Worm (Caenorhabditis elegans) whole organism, young adult: ENCODE results near the gene fbxa-183.

Experiments used
- B0336.3 ChIP-seq: fragments of 200-800 bp; sonication (Bioruptor generic); IDR thresholded peaks from 2 replicates; pipeline ENCODE4 v1.3.6; 2022; ENCODE audit warnings: missing genetic modification characterization, missing compliant biosample characterization
- C06A6.2 ChIP-seq: fragments of 200-800 bp; sonication (Bioruptor generic); conservative IDR thresholded peaks from 2 replicates; pipeline ENCODE4 v1.3.6; 2022; ENCODE audit warnings: missing genetic modification characterization, missing compliant biosample characterization
- D2030.7 ChIP-seq: fragments of 200-800 bp; sonication (Bioruptor generic); IDR thresholded peaks from 2 replicates; pipeline ENCODE4 v1.3.6; 2022; ENCODE audit warnings: missing genetic modification reagents, missing genetic modification characterization, missing compliant biosample characterization
- F33H1.4 ChIP-seq: fragments of 200-800 bp; sonication (Bioruptor generic); IDR thresholded peaks from 2 replicates; pipeline ENCODE4 v1.3.6; 2022; ENCODE audit warnings: missing genetic modification reagents, missing genetic modification characterization, missing compliant biosample characterization
- F57C9.4 ChIP-seq: sonication (generic microtip); optimal IDR thresholded peaks from 2 replicates; lab custom pipeline; 2017; ENCODE audit warnings: mild to moderate bottlenecking, missing genetic modification characterization, missing compliant biosample characterization
- K11D2.4 ChIP-seq: fragments of 200-800 bp; sonication (Bioruptor generic); IDR thresholded peaks from 2 replicates; pipeline ENCODE4 v1.3.6; 2022; ENCODE audit warnings: missing genetic modification reagents, missing genetic modification characterization, missing compliant biosample characterization
- Y53G8AR.9 ChIP-seq: fragments of 200-800 bp; sonication (Bioruptor generic); conservative IDR thresholded peaks from 2 replicates; pipeline ENCODE4 v1.3.6; 2022; ENCODE audit warnings: missing genetic modification reagents, missing genetic modification characterization, missing compliant biosample characterization
- Y67H2A.10 ChIP-seq: fragments of 200-800 bp; sonication (Bioruptor generic); conservative IDR thresholded peaks from 2 replicates; pipeline ENCODE4 v1.3.6; 2022; ENCODE audit warnings: missing genetic modification reagents, missing genetic modification characterization, missing compliant biosample characterization
- Y95B8A.8 ChIP-seq: fragments of 200-800 bp; sonication (Bioruptor generic); IDR thresholded peaks from 2 replicates; pipeline ENCODE4 v1.3.6; 2022; ENCODE audit warnings: missing genetic modification reagents, missing genetic modification characterization, missing compliant biosample characterization
- attf-3 ChIP-seq: fragments of 200-800 bp; sonication (Bioruptor generic); conservative IDR thresholded peaks from 2 replicates; pipeline ENCODE4 v1.3.6; 2022; ENCODE audit warnings: missing genetic modification reagents, missing genetic modification characterization, missing compliant biosample characterization
- bed-1 ChIP-seq: fragments of 200-800 bp; sonication (Bioruptor generic); IDR thresholded peaks from 2 replicates; pipeline ENCODE4 v1.3.6; 2022; ENCODE audit warnings: missing genetic modification reagents, missing genetic modification characterization, missing compliant biosample characterization
- cebp-1 ChIP-seq, 2 experiments: fragments of 200-800 bp in 1 of 2; sonication (Bioruptor generic) in 1 of 2; sonication (generic microtip) in 1 of 2; IDR thresholded peaks in 1 of 2; optimal IDR thresholded peaks in 1 of 2; 2 replicates each; pipeline versions ENCODE4 v1.3.6 to Lab custom; 2017 to 2022; ENCODE audit warnings: missing compliant biosample characterization in 2 of 2, missing genetic modification characterization in 2 of 2, mild to moderate bottlenecking in 1 of 2, missing genetic modification reagents in 1 of 2, moderate library complexity in 1 of 2
- ceh-100 ChIP-seq: fragments of 200-800 bp; sonication (Bioruptor generic); IDR thresholded peaks from 2 replicates; pipeline ENCODE4 v1.3.6; 2022; ENCODE audit warnings: missing genetic modification reagents, missing genetic modification characterization, missing compliant biosample characterization
- ceh-91 ChIP-seq: fragments of 200-800 bp; sonication (Bioruptor generic); IDR thresholded peaks from 2 replicates; pipeline ENCODE4 v1.3.6; 2022; ENCODE audit warnings: missing genetic modification reagents, missing genetic modification characterization, missing compliant biosample characterization
- chd-7 ChIP-seq: sonication (generic microtip); optimal IDR thresholded peaks from 2 replicates; lab custom pipeline; 2016; ENCODE audit warnings: mild to moderate bottlenecking, missing genetic modification characterization, moderate library complexity, missing compliant biosample characterization
- dox-1 ChIP-seq: fragments of 200-800 bp; sonication (Bioruptor generic); IDR thresholded peaks from 2 replicates; pipeline ENCODE4 v1.3.6; 2022; ENCODE audit warnings: missing genetic modification reagents, missing genetic modification characterization, missing compliant biosample characterization
- efl-1 ChIP-seq: fragments of 150-350 bp; optimal IDR thresholded peaks from 2 replicates; lab custom pipeline; 2014; ENCODE audit warnings: missing biosample characterization, missing genetic modification reagents, missing genetic modification characterization
- egl-44 ChIP-seq: fragments of 200-800 bp; sonication (Bioruptor generic); IDR thresholded peaks from 2 replicates; pipeline ENCODE4 v1.3.6; 2022; ENCODE audit warnings: missing genetic modification reagents, missing genetic modification characterization, missing compliant biosample characterization
- egrh-3 ChIP-seq: fragments of 200-800 bp; sonication (Bioruptor generic); IDR thresholded peaks from 2 replicates; pipeline ENCODE4 v1.3.6; 2022; ENCODE audit warnings: missing genetic modification reagents, missing genetic modification characterization, missing compliant biosample characterization
- gei-17 ChIP-seq: fragments of 200-800 bp; sonication (Bioruptor generic); optimal IDR thresholded peaks from 2 replicates; lab custom pipeline; 2018; ENCODE audit warnings: mild to moderate bottlenecking, missing genetic modification characterization, missing compliant biosample characterization
- hmg-1.2 ChIP-seq: fragments of 200-800 bp; sonication (Bioruptor generic); IDR thresholded peaks from 2 replicates; pipeline ENCODE4 v1.3.6; 2022; ENCODE audit warnings: missing genetic modification reagents, missing genetic modification characterization, missing compliant biosample characterization
- lin-26 ChIP-seq: fragments of 200-800 bp; sonication (Bioruptor generic); IDR thresholded peaks from 2 replicates; pipeline ENCODE4 v1.3.6; 2022; ENCODE audit warnings: missing genetic modification reagents, missing genetic modification characterization, missing compliant biosample characterization
- lin-40 ChIP-seq: sonication (generic microtip); optimal IDR thresholded peaks from 2 replicates; lab custom pipeline; 2016; ENCODE audit warnings: missing genetic modification characterization, mild to moderate bottlenecking, missing compliant biosample characterization, missing genotype, missing genetic modification reagents
- madf-6 ChIP-seq: fragments of 200-800 bp; sonication (Bioruptor generic); IDR thresholded peaks from 2 replicates; pipeline ENCODE4 v1.3.6; 2022; ENCODE audit warnings: missing genetic modification reagents, missing genetic modification characterization, missing compliant biosample characterization
- madf-8 ChIP-seq: fragments of 200-800 bp; sonication (Bioruptor generic); conservative IDR thresholded peaks from 2 replicates; pipeline ENCODE4 v1.3.6; 2022; ENCODE audit warnings: missing genetic modification reagents, missing genetic modification characterization, missing compliant biosample characterization
- mcd-1 ChIP-seq: fragments of 200-800 bp; sonication (Bioruptor generic); IDR thresholded peaks from 2 replicates; pipeline ENCODE4 v1.3.6; 2022; ENCODE audit warnings: missing genetic modification reagents, missing genetic modification characterization, missing compliant biosample characterization
- nfyb-1 ChIP-seq: fragments of 200-800 bp; sonication (Bioruptor generic); IDR thresholded peaks from 2 replicates; pipeline ENCODE4 v1.3.6; 2022; ENCODE audit warnings: missing genetic modification reagents, missing genetic modification characterization, missing compliant biosample characterization
- nhr-179 ChIP-seq: sonication (generic microtip); optimal IDR thresholded peaks from 2 replicates; lab custom pipeline; 2016; ENCODE audit warnings: mild to moderate bottlenecking, missing genetic modification characterization, missing compliant biosample characterization
- nhr-27 ChIP-seq: fragments of 200-800 bp; sonication (Bioruptor generic); optimal IDR thresholded peaks from 2 replicates; lab custom pipeline; 2018; ENCODE audit warnings: mild to moderate bottlenecking, missing genetic modification characterization, moderate library complexity, missing compliant biosample characterization
- nhr-80 ChIP-seq: sonication (generic microtip); optimal IDR thresholded peaks from 2 replicates; lab custom pipeline; 2016; ENCODE audit warnings: missing genetic modification characterization, missing compliant biosample characterization
- nhr-90 ChIP-seq: sonication (generic microtip); optimal IDR thresholded peaks from 2 replicates; lab custom pipeline; 2016; ENCODE audit warnings: missing genotype, mild to moderate bottlenecking, missing genetic modification characterization, missing compliant biosample characterization
- pbrm-1 ChIP-seq: fragments of 200-800 bp; sonication (Bioruptor generic); IDR thresholded peaks from 2 replicates; pipeline ENCODE4 v1.3.6; 2022; ENCODE audit warnings: missing genetic modification reagents, missing genetic modification characterization, missing compliant biosample characterization
- rcor-1 ChIP-seq: fragments of 200-800 bp; sonication (Bioruptor generic); IDR thresholded peaks from 2 replicates; pipeline ENCODE4 v1.3.6; 2022; ENCODE audit warnings: missing genetic modification reagents, missing genetic modification characterization, missing compliant biosample characterization
- rpc-1 ChIP-seq, 2 experiments: fragments of 150-350 bp in 1 of 2; sonication (generic microtip) in 1 of 2; optimal IDR thresholded peaks; 2 replicates each; lab custom pipeline; 2014 to 2018; ENCODE audit warnings: missing biosample characterization in 1 of 2, missing genetic modification characterization in 1 of 2, missing genetic modification reagents in 1 of 2, missing genotype in 1 of 2
- snpc-3.4 ChIP-seq: sonication (generic microtip); optimal IDR thresholded peaks from 2 replicates; lab custom pipeline; 2017; ENCODE audit warnings: missing genetic modification characterization, mild to moderate bottlenecking, missing compliant biosample characterization, antibody characterized with exemption, moderate library complexity, missing genotype, missing genetic modification reagents
- somi-1 ChIP-seq: fragments of 200-800 bp; sonication (Bioruptor generic); optimal IDR thresholded peaks from 2 replicates; lab custom pipeline; 2018; ENCODE audit warnings: mild to moderate bottlenecking, missing genetic modification characterization, missing compliant biosample characterization
- tbp1 ChIP-seq: fragments of 200-800 bp; sonication (Bioruptor generic); optimal IDR thresholded peaks from 2 replicates; lab custom pipeline; 2018; ENCODE audit warnings: mild to moderate bottlenecking, missing genetic modification characterization, missing compliant biosample characterization
- unc-130 ChIP-seq: sonication (generic microtip); optimal IDR thresholded peaks from 2 replicates; lab custom pipeline; 2016; ENCODE audit warnings: missing genetic modification reagents, missing genetic modification characterization, missing compliant biosample characterization
- zfh-2 ChIP-seq: fragments of 200-800 bp; sonication (Bioruptor generic); conservative IDR thresholded peaks from 2 replicates; pipeline ENCODE4 v1.3.6; 2022; ENCODE audit warnings: missing genetic modification reagents, missing genetic modification characterization, missing compliant biosample characterization
- ztf-18 ChIP-seq: sonication (generic microtip); optimal IDR thresholded peaks from 2 replicates; lab custom pipeline; 2016; ENCODE audit warnings: missing genotype, mild to moderate bottlenecking, missing genetic modification characterization, missing compliant biosample characterization
- ztf-26 ChIP-seq: sonication (generic microtip); optimal IDR thresholded peaks from 2 replicates; lab custom pipeline; 2017; ENCODE audit warnings: missing genetic modification characterization, missing compliant biosample characterization
- ztf-28 ChIP-seq: fragments of 200-800 bp; sonication (Bioruptor generic); IDR thresholded peaks from 2 replicates; pipeline ENCODE4 v1.3.6; 2022; ENCODE audit warnings: missing genetic modification reagents, missing genetic modification characterization, missing compliant biosample characterization

Gene fbxa-183

DNA sequence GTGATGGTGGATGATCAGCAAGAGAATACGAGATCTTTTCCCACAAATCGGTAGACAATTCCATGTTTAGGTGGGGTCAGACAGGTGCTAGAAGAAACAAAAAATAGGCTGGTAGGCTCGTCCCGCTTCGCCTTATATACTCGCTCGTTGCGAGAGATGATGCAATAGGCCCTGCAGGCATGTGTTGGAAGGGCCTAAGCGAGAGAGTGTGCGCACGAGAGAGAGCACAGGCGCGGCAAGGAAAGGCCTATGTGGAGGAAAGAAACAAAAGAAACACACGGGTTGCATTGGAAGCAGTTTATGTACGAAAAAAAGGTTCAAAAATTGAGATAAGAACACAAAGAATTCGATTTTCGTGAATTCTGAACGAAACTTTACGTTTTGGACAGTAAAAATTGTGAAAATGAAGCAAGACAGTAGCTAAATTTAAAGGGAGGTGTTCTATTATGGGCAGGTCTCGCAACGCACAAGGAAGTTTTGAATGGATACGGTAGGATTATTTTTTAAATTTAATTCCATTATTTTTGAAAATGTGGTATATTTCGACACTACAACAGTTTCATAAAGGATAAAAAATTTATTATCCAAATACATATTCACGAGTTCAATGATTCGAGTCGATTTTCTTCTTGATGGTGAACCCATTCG is 1.8 kb downstream of the fbxa-183 start, which contains the start of gene F44E7.5 (continued):
- TF ChIP-seq B0336.3 (GFP tag; lab: Robert Waterston, UW) = 0 out of 2 replicates have a peak, but pooled peaks have one; percentile 41
- no peak for TF ChIP-seq efl-1 (GFP tag; lab: Kevin White, UChicago)
- TF ChIP-seq ceh-91 (GFP tag; lab: Robert Waterston, UW) = peak; percentile 24; the same call in 1 of the 2 replicates
- TF ChIP-seq F33H1.4 (GFP tag; lab: Robert Waterston, UW) = peak; percentile 76
- peak; percentile 81 for TF ChIP-seq dox-1 (GFP tag; lab: Robert Waterston, UW)
- no peak for TF ChIP-seq nhr-179 (tag; lab: Kevin White, UChicago)
- peak; percentile 51 for TF ChIP-seq lin-40
- TF ChIP-seq F57C9.4 (tag; lab: Kevin White, UChicago) = peak; percentile 100
- TF ChIP-seq zfh-2 (GFP tag; lab: Robert Waterston, UW) = no peak
- no peak for TF ChIP-seq snpc-3.4
- peak; percentile 18 for TF ChIP-seq chd-7
- TF ChIP-seq ztf-26 (tag; lab: Kevin White, UChicago) = peak; percentile 89
- peak; percentile 68; the same call in 1 of the 2 replicates for TF ChIP-seq lin-26
- peak; percentile 91 for TF ChIP-seq nhr-80 (tag; lab: Kevin White, UChicago)
- peak; percentile 69 for TF ChIP-seq nhr-90 (tag; lab: Kevin White, UChicago)
- TF ChIP-seq ztf-18 (tag; lab: Kevin White, UChicago) = peak; percentile 67
- no peak for TF ChIP-seq unc-130 (GFP tag; lab: Kevin White, UChicago)

DNA sequence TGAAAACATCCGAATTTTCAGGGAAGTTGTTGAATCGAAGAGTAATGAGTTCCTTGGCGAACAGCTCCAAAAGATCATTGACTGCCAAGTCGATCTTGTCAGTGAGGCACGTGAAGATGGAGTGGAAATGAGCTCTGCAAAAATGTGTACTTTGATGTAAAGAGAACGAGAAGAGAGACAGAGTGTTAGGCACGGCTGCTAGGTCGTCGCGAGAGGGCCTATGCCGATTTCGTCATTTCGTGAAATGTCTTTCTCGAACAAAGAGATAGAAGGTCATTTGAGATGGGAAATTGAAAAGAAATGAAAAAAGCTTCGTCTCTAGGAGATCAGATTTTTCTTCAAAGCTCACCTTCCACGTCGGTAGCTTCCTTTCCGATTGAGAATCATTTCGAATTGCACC is 2.6 kb downstream of the fbxa-183 start:
- no peak for TF ChIP-seq somi-1 (GFP tag; lab: Kevin White, UChicago)
- TF ChIP-seq tbp1 (GFP tag; lab: Kevin White, UChicago) = no peak
- TF ChIP-seq rpc-1 (optimal IDR thresholded peaks at IDR 0.05; lab: Kevin White, UChicago) = no peak
- no peak for TF ChIP-seq rpc-1 (tag; optimal IDR thresholded peaks at IDR 0.05; lab: Kevin White, UChicago)
- no peak for TF ChIP-seq hmg-1.2 (GFP tag; lab: Robert Waterston, UW)
- no peak for TF ChIP-seq lin-26
- no peak for TF ChIP-seq madf-8 (GFP tag; lab: Robert Waterston, UW)
- no peak for TF ChIP-seq egl-44 (GFP tag; lab: Robert Waterston, UW)
- TF ChIP-seq B0336.3 (GFP tag; lab: Robert Waterston, UW) = no peak
- TF ChIP-seq nhr-27 (tag; lab: Kevin White, UChicago) = no peak
- TF ChIP-seq F57C9.4 (tag; lab: Kevin White, UChicago) = peak; percentile 17
- TF ChIP-seq ztf-26 (tag; lab: Kevin White, UChicago) = no peak
- TF ChIP-seq bed-1 (GFP tag; lab: Robert Waterston, UW) = no peak
- no peak for TF ChIP-seq cebp-1 (GFP tag; IDR thresholded peaks at IDR 0.05; lab: Robert Waterston, UW)
- TF ChIP-seq cebp-1 (tag; optimal IDR thresholded peaks at IDR 0.05; lab: Kevin White, UChicago) = peak; percentile 77
- no peak for TF ChIP-seq gei-17 (GFP tag; lab: Kevin White, UChicago)
- no peak for TF ChIP-seq C06A6.2 (GFP tag; lab: Robert Waterston, UW)
- TF ChIP-seq Y95B8A.8 = no peak

DNA sequence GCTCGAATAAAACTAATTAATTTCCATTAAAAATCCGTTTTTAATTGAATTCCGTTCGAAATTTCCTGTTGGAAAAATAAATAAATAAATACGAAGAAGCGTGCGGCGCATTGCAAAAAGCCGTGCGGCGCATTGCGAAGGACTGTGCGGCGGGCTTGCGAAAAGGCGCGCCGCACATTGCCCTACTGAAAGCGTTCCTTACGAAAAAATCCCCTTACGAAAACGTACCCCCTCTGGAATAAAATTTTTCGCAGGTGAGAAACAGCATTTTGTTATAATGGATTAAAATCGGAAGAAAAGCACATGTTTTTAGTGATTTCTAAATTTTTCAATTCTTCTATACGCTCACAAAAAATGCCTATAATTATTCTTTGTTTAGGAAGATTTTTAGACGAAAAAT is 4.4 kb downstream of the fbxa-183 start:
- 0 out of 2 replicates have a peak, but pooled peaks have one; percentile 14 for TF ChIP-seq K11D2.4
- peak; percentile 85 for TF ChIP-seq mcd-1
- TF ChIP-seq pbrm-1 (GFP tag; lab: Robert Waterston, UW) = peak; percentile 59; the same call in 1 of the 2 replicates
- TF ChIP-seq attf-3 (GFP tag; lab: Robert Waterston, UW) = 0 out of 2 replicates have a peak, but pooled peaks have one; percentile 47
- TF ChIP-seq ceh-91 (GFP tag; lab: Robert Waterston, UW) = 0 out of 2 replicates have a peak, but pooled peaks have one; percentile 22
- TF ChIP-seq madf-6 (GFP tag; lab: Robert Waterston, UW) = peak; percentile 54
- TF ChIP-seq egl-44 (GFP tag; lab: Robert Waterston, UW) = peak; percentile 39; the same call in 1 of the 2 replicates
- TF ChIP-seq C06A6.2 (GFP tag; lab: Robert Waterston, UW) = peak; percentile 97
- TF ChIP-seq Y95B8A.8 = peak; percentile 41; the same call in 1 of the 2 replicates
- 0 out of 2 replicates have a peak, but pooled peaks have one; percentile 17 for TF ChIP-seq Y67H2A.10 (GFP tag; lab: Robert Waterston, UW)
- TF ChIP-seq F33H1.4 (GFP tag; lab: Robert Waterston, UW) = peak; percentile 42; the same call in 1 of the 2 replicates
- TF ChIP-seq rcor-1 (GFP tag; lab: Robert Waterston, UW) = peak; percentile 26; the same call in 1 of the 2 replicates
- peak; percentile 85 for TF ChIP-seq ceh-100 (GFP tag; lab: Robert Waterston, UW)
- peak; percentile 84 for TF ChIP-seq nfyb-1 (GFP tag; lab: Robert Waterston, UW)
- peak; percentile 53; the same call in 1 of the 2 replicates for TF ChIP-seq D2030.7 (GFP tag; lab: Robert Waterston, UW)
- TF ChIP-seq Y53G8AR.9 = peak; percentile 37; the same call in 1 of the 2 replicates
- TF ChIP-seq dox-1 (GFP tag; lab: Robert Waterston, UW) = peak; percentile 93
- 0 out of 2 replicates have a peak, but pooled peaks have one; percentile 37 for TF ChIP-seq egrh-3
- 0 out of 2 replicates have a peak, but pooled peaks have one; percentile 68 for TF ChIP-seq ztf-28 (GFP tag; lab: Robert Waterston, UW)
